Fruit fly (Drosophila melanogaster) whole organism: ENCODE data around the gene CG11790.

Source experiments
- CG8478 ChIP-seq: fragments of >200 bp; optimal IDR thresholded peaks from 2 replicates; lab custom pipeline; 2018; ENCODE audit warnings: inconsistent platforms
- Dll ChIP-seq: fragments of >200 bp; optimal IDR thresholded peaks from 2 replicates; lab custom pipeline; 2017
- EcR ChIP-seq, 2 experiments: fragments of >200 bp; optimal IDR thresholded peaks; 2 replicates each; lab custom pipeline; 2017; ENCODE audit warnings: missing biosample characterization in 2 of 2, missing genetic modification characterization in 2 of 2, missing genetic modification reagents in 2 of 2
- pan ChIP-seq: fragments of >200 bp; optimal IDR thresholded peaks from 2 replicates; lab custom pipeline; 2017
- psq ChIP-seq: fragments of >200 bp; optimal IDR thresholded peaks from 2 replicates; lab custom pipeline; 2017
- usp ChIP-seq: fragments of >200 bp; optimal IDR thresholded peaks from 2 replicates; lab custom pipeline; 2017; ENCODE audit warnings: missing biosample characterization, missing genetic modification characterization, mixed read lengths

Gene CG11790

DNA sequence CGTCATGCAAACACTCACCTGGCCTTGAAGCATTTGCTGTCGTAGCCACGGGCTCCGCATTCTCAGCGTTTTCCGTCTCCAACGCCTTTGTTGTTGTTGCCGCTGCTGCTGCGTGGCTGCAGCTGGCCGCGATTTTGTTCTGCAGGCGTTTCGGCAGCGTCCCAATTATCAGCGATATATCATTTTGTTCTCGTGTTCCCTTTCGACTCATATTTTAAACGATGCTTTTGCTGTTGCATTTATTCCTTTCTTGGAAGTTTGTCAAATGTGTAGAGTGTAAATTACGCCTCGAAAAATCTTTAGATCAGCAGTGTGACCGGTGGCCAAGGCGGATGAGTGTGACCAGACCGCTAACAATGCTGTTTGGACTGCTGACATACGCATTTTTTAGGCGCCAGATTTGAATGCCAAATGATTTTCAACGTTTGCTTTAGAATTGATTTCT, 14.3 kb upstream of the CG11790 start, which contains the start of gene Smg6:
TSS of gene Smg6 (minus strand) at position 324 of the 445 bp plus-strand sequence.
- TF ChIP-seq CG8478 (lab: Kevin White, UChicago) (no peak), EcR (GFP tag; optimal IDR thresholded peaks at IDR 0.05; lab: Kevin White, UChicago) (no peak), Dll (lab: Kevin White, UChicago) (no peak), psq (lab: Kevin White, UChicago) (no peak), pan (lab: Kevin White, UChicago) (no peak), usp (GFP tag; lab: Kevin White, UChicago) (no peak)

DNA sequence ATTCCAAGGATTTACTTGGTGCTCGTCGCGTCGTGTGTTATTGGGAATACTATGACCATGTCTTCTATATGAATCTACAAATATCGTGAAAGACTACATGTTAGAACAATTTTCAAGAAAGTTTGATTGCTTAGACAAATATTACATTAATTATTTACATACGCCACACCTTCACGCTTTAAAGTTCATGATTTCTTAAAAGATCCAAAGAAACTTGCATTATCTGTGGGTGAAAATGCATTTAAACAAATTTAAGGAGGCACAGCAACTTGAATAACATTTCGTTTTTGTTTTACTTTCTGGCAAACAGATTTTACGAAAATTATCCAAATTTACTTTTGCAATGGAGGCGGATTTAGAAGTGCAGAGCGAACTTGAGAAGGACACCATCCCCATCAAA, 10.9 kb upstream of the CG11790 start, which contains the start of gene CG31115:
TSS of gene CG31115 (plus strand) at position 301 of the 400 bp plus-strand sequence.
- TF ChIP-seq CG8478 (lab: Kevin White, UChicago) (no peak), pan (lab: Kevin White, UChicago) (no peak), psq (lab: Kevin White, UChicago) (no peak), EcR (GFP tag; optimal IDR thresholded peaks at IDR 0.05; lab: Kevin White, UChicago) (no peak), Dll (lab: Kevin White, UChicago) (no peak), usp (GFP tag; lab: Kevin White, UChicago) (no peak)

DNA sequence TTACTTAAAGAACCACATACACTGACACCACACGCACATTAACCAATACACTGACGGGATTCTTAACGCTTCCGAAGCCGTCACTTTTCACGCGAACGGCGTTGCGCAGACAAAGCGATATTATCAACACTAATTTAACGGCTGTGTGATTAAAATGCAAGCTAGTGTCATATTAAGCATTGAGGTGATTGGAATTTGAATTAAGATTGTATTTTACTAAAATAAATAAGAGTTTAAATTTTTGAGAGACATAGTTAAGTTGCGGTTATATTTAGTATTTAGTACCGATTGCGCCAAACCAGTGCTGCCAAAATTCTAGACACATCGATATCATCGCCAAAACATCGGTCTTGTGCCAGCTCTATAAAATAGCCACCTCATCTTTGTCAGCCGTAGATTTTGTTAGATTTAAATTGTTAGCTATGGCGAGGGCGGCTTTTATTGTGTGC, 8.5 kb upstream of the CG11790 start, which contains the start of the genes Ythdf and bai:
TSS of gene Ythdf (minus strand) at position 222 of the 449 bp plus-strand sequence.
TSS of gene bai (plus strand) at position 347 of the 449 bp plus-strand sequence.
- no peak for TF ChIP-seq pan (lab: Kevin White, UChicago)
- TF ChIP-seq Dll (lab: Kevin White, UChicago) = no peak

DNA sequence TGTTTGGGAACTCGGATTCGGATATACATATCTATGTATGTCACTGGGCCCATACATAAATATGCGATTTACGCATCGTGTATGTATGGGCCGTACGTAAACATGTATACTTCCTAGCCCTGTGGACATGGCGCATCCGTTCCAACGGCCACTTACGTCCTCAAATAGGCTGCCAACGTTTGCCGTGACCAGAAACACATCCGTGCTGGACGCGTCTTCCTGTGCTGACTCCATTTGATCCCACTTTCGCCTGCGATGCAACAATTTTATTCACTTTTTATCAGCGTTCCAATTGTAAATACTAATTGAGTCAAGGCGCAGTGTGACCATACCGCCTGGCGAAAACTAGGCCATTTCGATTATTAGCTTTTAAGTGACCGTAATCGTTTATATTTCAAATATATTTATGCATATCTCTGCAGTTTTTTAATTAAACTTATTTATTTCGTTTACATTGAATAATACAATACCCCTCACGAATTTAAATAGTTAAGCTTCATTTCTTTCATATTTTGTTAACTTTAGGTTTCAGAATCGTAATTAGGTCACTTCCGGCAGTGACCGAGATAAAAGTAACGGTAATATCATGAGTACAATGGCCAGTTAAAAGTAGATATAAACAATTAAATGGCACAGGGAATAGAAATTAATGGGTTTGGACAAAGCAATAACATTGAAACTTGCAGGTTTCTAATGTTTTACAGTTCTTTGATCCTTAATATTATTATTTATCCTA, 2.5 kb upstream of the CG11790 start, which contains the start of gene 5PtaseI:
TSS of gene 5PtaseI (minus strand) at position 336 of the 736 bp plus-strand sequence.
- no peak for TF ChIP-seq CG8478 (lab: Kevin White, UChicago)
- no peak for TF ChIP-seq EcR (GFP tag; optimal IDR thresholded peaks at IDR 0.05; lab: Kevin White, UChicago)
- TF ChIP-seq usp (GFP tag; lab: Kevin White, UChicago) = no peak

DNA sequence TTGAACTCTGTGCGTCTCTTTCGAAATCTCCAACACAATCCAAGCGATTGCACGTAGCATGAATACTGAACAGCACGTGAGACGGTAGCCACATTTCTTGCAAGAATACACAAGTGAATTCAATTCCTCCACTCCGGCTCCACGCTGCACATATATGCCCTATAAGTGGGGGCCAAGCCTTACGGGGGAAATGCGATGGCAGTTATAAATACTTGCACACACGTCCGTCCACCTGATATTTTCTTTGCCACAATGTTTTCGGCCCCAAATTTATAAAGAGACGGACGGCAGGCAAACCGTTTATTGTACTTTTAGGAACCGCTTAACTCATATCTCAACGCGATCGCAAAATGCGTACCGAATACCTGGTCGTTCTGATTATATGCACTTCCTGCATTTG, 1.5 kb upstream of the CG11790 start, which contains the start of gene CG11786:
TSS of gene CG11786 (plus strand) at position 301 of the 400 bp plus-strand sequence.
- no peak for TF ChIP-seq usp (GFP tag; lab: Kevin White, UChicago)

DNA sequence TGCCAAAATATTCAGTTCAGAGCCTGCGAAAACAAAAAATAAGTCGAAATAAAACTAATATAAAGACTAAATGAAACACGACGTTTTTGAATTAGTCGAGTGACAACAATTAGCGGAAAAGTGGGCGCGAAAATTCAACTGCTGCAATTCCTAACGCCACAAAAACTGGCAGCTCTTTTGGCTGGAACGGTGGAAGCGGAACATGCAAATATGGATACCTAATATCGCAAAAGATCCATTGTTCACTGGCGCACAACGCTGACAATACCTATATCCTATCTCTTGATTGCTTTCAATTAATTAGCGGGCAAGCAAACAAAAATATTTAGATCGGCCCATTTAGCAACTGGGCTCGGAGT, 1.9 kb downstream of the CG11790 start, which contains the start of gene CG11791:
TSS of gene CG11791 (plus strand) at position 234 of the 359 bp plus-strand sequence.
- no peak for TF ChIP-seq CG8478 (lab: Kevin White, UChicago)
- no peak for TF ChIP-seq psq (lab: Kevin White, UChicago)
- TF ChIP-seq Dll (lab: Kevin White, UChicago) = no peak
- TF ChIP-seq EcR (GFP tag; optimal IDR thresholded peaks at IDR 0.05; lab: Kevin White, UChicago) = no peak
- no peak for TF ChIP-seq usp (GFP tag; lab: Kevin White, UChicago)
- no peak for TF ChIP-seq pan (lab: Kevin White, UChicago)

DNA sequence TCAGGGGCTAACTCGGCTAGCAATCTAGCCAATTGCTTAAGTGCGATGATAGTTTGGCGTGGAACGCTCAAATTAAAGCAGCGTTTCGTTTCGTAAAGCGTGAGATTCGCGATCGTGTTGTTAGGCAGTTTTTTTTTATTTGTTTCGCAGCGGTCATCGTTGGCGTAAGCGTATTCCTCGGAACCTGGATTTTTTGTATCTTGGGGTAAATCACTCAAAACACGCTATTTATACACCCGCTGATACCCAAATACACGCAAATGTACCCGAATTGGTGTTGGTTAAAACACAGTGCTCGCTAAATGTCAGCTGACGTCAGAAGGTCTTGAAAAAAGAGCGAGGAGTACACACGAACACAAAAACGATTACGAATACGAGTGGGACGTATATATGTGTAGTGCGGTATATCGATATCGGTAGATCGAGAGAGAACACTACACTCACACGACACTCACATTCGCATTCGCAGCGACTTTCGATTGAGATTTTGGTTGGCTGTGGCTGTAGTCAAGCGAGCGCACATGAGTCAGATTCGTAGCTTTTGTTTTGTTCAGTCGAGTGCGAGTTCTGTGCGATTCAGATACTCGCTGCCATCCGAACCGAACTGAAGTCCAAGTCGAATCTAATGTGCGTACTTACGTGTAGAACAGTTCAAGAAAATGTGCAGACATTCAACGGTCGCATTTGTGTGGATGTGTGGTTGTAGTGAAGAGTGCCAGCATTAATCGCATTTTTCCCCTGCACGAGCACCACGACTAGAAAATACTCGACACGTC, 2.4 kb downstream of the CG11790 start:
- TF ChIP-seq CG8478 (lab: Kevin White, UChicago) (no peak), psq (lab: Kevin White, UChicago) (no peak), Dll (lab: Kevin White, UChicago) (no peak), pan (lab: Kevin White, UChicago) (no peak), EcR (GFP tag; optimal IDR thresholded peaks at IDR 0.05; lab: Kevin White, UChicago) (no peak), usp (GFP tag; lab: Kevin White, UChicago) (no peak)

DNA sequence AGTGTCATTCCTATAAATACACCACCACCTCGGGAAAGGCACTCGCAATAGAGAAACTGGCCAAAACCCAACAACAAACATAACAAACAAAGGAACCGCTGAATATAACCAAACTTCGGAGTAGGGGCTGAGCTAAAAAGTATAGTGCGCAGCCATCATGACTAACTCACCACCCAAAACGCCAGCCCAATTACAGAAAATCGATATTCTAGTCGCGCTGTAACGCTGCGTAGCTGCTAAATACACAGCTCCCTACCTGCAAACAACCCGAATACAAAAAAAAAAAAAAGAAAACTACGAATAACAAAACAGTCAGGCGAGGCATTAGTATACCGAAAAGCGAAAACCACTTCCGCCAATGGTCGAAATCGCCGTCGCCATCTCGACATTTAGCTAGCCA, 3.1 kb downstream of the CG11790 start:
- TF ChIP-seq CG8478 (lab: Kevin White, UChicago) = no peak
- TF ChIP-seq EcR (GFP tag; optimal IDR thresholded peaks at IDR 0.05; lab: Kevin White, UChicago) = no peak
- TF ChIP-seq pan (lab: Kevin White, UChicago) = no peak
- TF ChIP-seq usp (GFP tag; lab: Kevin White, UChicago) = no peak
- TF ChIP-seq psq (lab: Kevin White, UChicago) = no peak
- no peak for TF ChIP-seq Dll (lab: Kevin White, UChicago)

DNA sequence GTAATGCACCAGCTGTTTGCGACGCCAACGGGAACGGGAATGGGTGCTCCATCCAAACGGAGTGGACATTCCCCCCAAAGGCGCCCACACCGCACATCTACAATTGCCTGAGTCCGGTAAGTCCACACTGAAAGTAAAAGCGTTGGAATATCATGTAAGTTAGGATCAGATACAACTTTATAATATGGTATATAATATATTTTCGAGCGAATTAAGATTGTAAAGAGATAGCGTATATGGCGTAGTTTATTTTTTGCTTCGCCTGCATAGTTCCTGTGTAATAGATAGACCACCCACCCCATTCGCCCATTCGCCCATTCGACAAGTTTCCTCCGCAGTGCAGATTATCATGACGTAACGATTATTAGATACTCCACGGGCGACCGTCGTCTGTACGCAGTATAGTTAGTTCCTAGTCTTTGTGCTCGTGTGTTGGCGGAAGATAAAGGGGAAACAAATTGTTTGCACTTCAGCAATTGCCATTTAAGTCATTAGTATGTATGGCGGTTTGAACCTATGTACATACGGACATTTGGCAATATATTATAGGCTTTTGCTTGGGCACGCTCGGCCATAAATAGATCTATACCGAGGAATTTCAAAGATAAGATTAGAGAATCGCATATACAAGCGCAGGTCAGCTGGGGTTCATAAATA, 4.1 kb downstream of the CG11790 start:
- TF ChIP-seq CG8478 (lab: Kevin White, UChicago) (no peak), pan (lab: Kevin White, UChicago) (no peak), psq (lab: Kevin White, UChicago) (no peak), EcR (GFP tag; optimal IDR thresholded peaks at IDR 0.05; lab: Kevin White, UChicago) (no peak), Dll (lab: Kevin White, UChicago) (no peak), usp (GFP tag; lab: Kevin White, UChicago) (no peak)

DNA sequence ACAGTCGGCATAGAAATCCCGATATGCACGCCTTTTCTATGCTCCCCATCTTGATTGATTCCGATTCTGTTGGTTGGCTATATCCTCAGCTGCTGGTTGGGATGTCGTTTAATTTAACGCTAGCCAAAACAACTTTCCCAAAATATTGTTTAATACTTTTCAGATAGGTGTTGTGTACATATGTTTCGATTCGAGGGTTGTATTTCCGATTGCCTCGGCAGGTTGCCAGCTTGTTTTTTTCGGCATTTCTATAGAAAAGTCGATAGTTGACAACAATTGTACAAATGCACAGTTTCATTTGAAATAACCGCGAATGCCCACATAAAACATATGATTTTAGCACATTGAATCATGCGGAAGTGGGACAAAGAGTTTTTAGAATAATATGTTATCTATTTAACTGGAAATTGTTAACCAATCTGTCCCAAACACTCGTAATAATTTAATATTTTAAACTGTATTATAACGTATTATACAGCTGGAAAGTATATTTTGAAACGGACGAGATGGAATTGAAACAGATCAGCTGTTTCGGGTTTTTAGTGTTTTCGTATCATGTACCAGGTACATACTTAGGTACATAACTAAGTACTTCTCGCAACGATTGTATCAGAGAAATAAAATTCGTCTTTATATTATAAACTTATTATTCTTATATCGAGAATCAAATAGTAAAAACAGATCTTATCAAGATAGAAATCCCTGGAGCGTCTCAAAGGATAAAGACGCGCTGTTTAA, 7.1 kb downstream of the CG11790 start, which contains the start of gene CG31109:
TSS of gene CG31109 (minus strand) at position 203 of the 738 bp plus-strand sequence.
- TF ChIP-seq Dll (lab: Kevin White, UChicago) (no peak), psq (lab: Kevin White, UChicago) (no peak)
